Fruit fly (Drosophila melanogaster) whole organism, pupa: ENCODE results near the gene CG15201.

Experiments used
- CG10348 ChIP-seq: fragments of 200-800 bp; sonication (Bioruptor generic); IDR thresholded peaks from 2 replicates; pipeline ENCODE4 v1.3.6; 2022; ENCODE audit warnings: missing biosample characterization, missing genetic modification characterization
- CG12605 ChIP-seq: fragments of 200-800 bp; sonication (Bioruptor generic); IDR thresholded peaks from 2 replicates; pipeline ENCODE4 v1.3.6; 2022; ENCODE audit warnings: missing biosample characterization, missing genetic modification characterization
- CG13204 ChIP-seq: fragments of 200-800 bp; sonication (Bioruptor generic); optimal IDR thresholded peaks from 2 replicates; lab custom pipeline; 2018; ENCODE audit warnings: missing biosample characterization, mild to moderate bottlenecking, missing genetic modification characterization, moderate library complexity
- CG14655 ChIP-seq: fragments of 200-800 bp; sonication (Bioruptor generic); optimal IDR thresholded peaks from 3 replicates; lab custom pipeline; 2017; ENCODE audit warnings: mild to moderate bottlenecking, missing biosample characterization, missing genetic modification reagents, missing genetic modification characterization
- CG15710 ChIP-seq: fragments of 200-800 bp; sonication (Bioruptor generic); optimal IDR thresholded peaks from 2 replicates; lab custom pipeline; 2018; ENCODE audit warnings: missing biosample characterization, mild to moderate bottlenecking, missing genetic modification characterization, moderate library complexity
- CG17806 ChIP-seq: fragments of 200-800 bp; sonication (Bioruptor generic); optimal IDR thresholded peaks from 2 replicates; lab custom pipeline; 2018; ENCODE audit warnings: missing biosample characterization, mild to moderate bottlenecking, missing genetic modification characterization, moderate library complexity
- CG32121 ChIP-seq: fragments of 200-800 bp; sonication (Bioruptor generic); IDR thresholded peaks from 2 replicates; pipeline ENCODE4 v1.3.6; 2022; ENCODE audit warnings: missing biosample characterization, missing genetic modification characterization
- CG34367 ChIP-seq: fragments of 200-800 bp; sonication (Bioruptor generic); optimal IDR thresholded peaks from 2 replicates; lab custom pipeline; 2018; ENCODE audit warnings: missing biosample characterization, mild to moderate bottlenecking, missing genetic modification characterization
- CG4496 ChIP-seq: fragments of 200-800 bp; sonication (Bioruptor generic); IDR thresholded peaks from 3 replicates; pipeline ENCODE4 v1.3.6; 2022; ENCODE audit warnings: missing biosample characterization, missing genetic modification characterization
- CG8159 ChIP-seq: fragments of 200-800 bp; sonication (Bioruptor generic); optimal IDR thresholded peaks from 3 replicates; lab custom pipeline; 2018; ENCODE audit warnings: missing biosample characterization, mild to moderate bottlenecking, missing genetic modification characterization, moderate library complexity
- CG8301 ChIP-seq: fragments of 200-800 bp; sonication (Bioruptor generic); optimal IDR thresholded peaks from 2 replicates; lab custom pipeline; 2018; ENCODE audit warnings: missing biosample characterization, mild to moderate bottlenecking, missing genetic modification characterization
- CG9948 ChIP-seq: fragments of 200-800 bp; sonication (Bioruptor generic); optimal IDR thresholded peaks from 2 replicates; lab custom pipeline; 2018; ENCODE audit warnings: missing biosample characterization, mild to moderate bottlenecking, missing genetic modification characterization, moderate library complexity
- D1 ChIP-seq: fragments of 200-800 bp; sonication (Bioruptor generic); optimal IDR thresholded peaks from 2 replicates; lab custom pipeline; 2018; ENCODE audit warnings: missing biosample characterization, mild to moderate bottlenecking, missing genetic modification characterization, moderate library complexity
- EcR ChIP-seq: fragments of 200-800 bp; sonication (Bioruptor generic); optimal IDR thresholded peaks from 3 replicates; lab custom pipeline; 2019; ENCODE audit warnings: missing biosample characterization, missing genetic modification characterization, mild to moderate bottlenecking, moderate library complexity, missing genetic modification reagents
- Ets98B ChIP-seq: fragments of 200-800 bp; sonication (Bioruptor generic); IDR thresholded peaks from 2 replicates; pipeline ENCODE4 v1.3.6; 2022; ENCODE audit warnings: missing biosample characterization, missing genetic modification characterization
- Pif1A ChIP-seq: fragments of 200-800 bp; sonication (Bioruptor generic); optimal IDR thresholded peaks from 3 replicates; lab custom pipeline; 2016; ENCODE audit warnings: missing biosample characterization, missing genetic modification characterization
- Pif1B ChIP-seq: fragments of 200-800 bp; sonication (Bioruptor generic); optimal IDR thresholded peaks from 3 replicates; lab custom pipeline; 2016; ENCODE audit warnings: missing biosample characterization, missing genetic modification characterization
- Snoo ChIP-seq: fragments of 200-800 bp; sonication (Bioruptor generic); optimal IDR thresholded peaks from 3 replicates; lab custom pipeline; 2017; ENCODE audit warnings: missing biosample characterization, mild to moderate bottlenecking, missing genetic modification characterization, inconsistent platforms
- fd96Ca ChIP-seq: fragments of 200-800 bp; sonication (Bioruptor generic); IDR thresholded peaks from 3 replicates; pipeline ENCODE4 v1.3.6; 2022; ENCODE audit warnings: missing biosample characterization, missing genetic modification characterization
- gl ChIP-seq: fragments of 200-800 bp; sonication (Bioruptor generic); optimal IDR thresholded peaks from 2 replicates; lab custom pipeline; 2018; ENCODE audit warnings: missing biosample characterization, mild to moderate bottlenecking, missing genetic modification characterization
- rn ChIP-seq: fragments of 200-800 bp; sonication (Bioruptor generic); IDR thresholded peaks from 2 replicates; pipeline ENCODE4 v1.3.6; 2022; ENCODE audit warnings: missing biosample characterization, missing genetic modification characterization

The CG15201 gene

DNA sequence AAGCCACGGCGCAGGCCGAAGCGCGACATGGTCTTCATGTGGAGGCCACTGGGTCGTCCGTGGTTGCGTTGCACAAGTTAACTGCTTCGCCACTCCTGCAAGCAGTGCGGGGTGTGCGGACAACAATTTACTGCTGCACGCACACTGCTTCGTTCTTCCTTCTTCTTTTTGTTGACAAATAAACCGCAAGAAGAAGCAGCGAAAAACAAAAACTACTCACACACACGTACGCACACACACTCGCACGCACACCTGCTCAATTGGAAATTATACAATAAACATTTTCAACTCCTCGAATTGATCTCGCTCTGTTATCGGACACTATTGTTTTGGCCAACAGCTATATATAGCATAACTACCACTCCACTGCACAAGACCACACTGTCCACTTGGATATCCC, 20.4 kb upstream of the CG15201 start:
- peak; percentile 50 for TF ChIP-seq CG15710 (tag; lab: Kevin White, UChicago)
- TF ChIP-seq CG13204 (GFP tag; lab: Kevin White, UChicago): no peak
- peak; percentile 66 for TF ChIP-seq CG34367 (tag; lab: Kevin White, UChicago)
- TF ChIP-seq gl (tag; lab: Kevin White, UChicago): peak; percentile 72
- no peak for TF ChIP-seq Ets98B
- peak; percentile 8 for TF ChIP-seq CG9948 (tag; lab: Kevin White, UChicago)
- no peak for TF ChIP-seq Pif1B (GFP tag; lab: Kevin White, UChicago)
- 0 out of 3 replicates have a peak, but pooled peaks have one; percentile 20 for TF ChIP-seq CG4496 (GFP tag; lab: Robert Waterston, UW)

DNA sequence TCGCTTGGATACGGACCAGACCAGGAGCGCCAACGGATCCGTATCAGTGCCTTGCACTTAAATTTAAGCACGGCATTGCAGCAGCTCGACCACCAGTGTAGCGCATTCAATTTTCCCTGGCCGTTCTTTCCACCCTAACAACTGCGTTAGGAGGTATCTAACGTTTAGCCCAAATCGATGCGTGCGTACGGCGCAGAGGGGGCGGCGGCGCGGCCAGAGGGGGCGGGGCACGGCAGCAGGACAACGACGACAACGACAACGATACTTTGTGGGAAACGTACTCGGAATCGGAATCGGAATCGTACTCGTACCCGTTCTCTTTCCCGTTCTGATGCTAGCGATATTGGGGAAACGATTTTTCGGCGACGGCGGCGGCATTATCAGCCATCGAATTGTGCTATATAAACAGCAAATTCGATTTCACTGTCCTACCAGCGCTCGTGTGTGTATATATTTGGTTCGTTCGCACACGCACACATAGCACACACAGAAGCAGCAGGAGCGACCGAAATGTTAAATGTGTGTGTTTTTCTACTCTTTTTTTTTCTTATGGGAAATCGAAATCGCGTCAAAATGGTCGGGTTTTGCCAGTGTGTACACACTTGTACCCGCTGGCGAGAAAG, 19.7 kb upstream of the CG15201 start, which contains the start of gene CG11122:
Gene CG11122, minus strand, starts transcription at position 601 of the 623 bp plus-strand sequence.
- TF ChIP-seq CG4496 (GFP tag; lab: Robert Waterston, UW): peak; percentile 36; the same call in 1 of the 3 replicates
- TF ChIP-seq CG17806 (tag; lab: Kevin White, UChicago): no peak

DNA sequence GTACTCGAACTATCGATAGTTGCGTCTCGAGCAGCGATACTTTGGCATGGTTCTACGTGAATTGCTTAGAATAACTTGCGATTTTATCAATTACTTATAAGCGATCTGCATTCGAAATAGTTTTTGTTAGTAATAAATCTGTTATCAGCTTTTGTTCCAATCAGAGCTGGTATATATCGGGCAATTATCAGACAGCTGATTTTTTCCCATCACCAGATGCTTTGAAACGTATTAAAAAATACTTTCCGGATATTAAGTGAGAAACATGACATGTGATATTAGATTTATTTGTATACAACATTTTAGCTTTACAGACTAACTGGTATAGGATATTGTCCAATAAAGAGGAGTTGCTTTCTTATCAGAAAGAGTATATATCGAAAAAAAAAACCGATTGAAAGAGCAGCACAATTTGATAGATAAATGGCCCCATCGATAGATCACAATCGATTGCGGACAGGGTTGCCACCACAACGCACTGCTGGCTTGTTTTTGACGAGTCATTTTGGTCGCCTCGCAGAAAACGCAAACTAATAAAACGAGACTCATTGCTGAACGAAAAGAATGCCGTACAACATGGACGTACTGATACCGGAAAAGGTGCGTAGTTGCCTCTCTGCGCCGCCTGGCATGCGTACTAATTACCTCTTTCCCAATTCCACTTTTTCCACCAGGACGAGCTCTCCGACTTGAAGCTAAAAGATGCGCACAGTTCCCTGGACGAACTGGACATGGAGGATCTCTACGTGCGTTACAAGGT, 19.0 kb upstream of the CG15201 start, which contains the start of gene Rpt3:
Gene Rpt3, plus strand, starts transcription at position 353 of the 760 bp plus-strand sequence.
- TF ChIP-seq gl (tag; lab: Kevin White, UChicago) (no peak), CG8159 (no peak), CG13204 (GFP tag; lab: Kevin White, UChicago) (no peak), CG8301 (tag; lab: Kevin White, UChicago) (no peak), CG15710 (tag; lab: Kevin White, UChicago) (no peak), rn (GFP tag; lab: Robert Waterston, UW) (no peak), CG34367 (tag; lab: Kevin White, UChicago) (no peak), CG14655 (GFP tag; lab: Kevin White, UChicago) (no peak), CG12605 (GFP tag; lab: Robert Waterston, UW) (no peak), fd96Ca (GFP tag; lab: Robert Waterston, UW) (no peak), Ets98B (no peak), Snoo (tag; lab: Kevin White, UChicago) (no peak), Pif1A (GFP tag; lab: Kevin White, UChicago) (no peak), D1 (no peak), EcR (GFP tag; lab: Kevin White, UChicago) (no peak), CG32121 (no peak), Pif1B (GFP tag; lab: Kevin White, UChicago) (no peak), CG10348 (GFP tag; lab: Robert Waterston, UW) (no peak)

DNA sequence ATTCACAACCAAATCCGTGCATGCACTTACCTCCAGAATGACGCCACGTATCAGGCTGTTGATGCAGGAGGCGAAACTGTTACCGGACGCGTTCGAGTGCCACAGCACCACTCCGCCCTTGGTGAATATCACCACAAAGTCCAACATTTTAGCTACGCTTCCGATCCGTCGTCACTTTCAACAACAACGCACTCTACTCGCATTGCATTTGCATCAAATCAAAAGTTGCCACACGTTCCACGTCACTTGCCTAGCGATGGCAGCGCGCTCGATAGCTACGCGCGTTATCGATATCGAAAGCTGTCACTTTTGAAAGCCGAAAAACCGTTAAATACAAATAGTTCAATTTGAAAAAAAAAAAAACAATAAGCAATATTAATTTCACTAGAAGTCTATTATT, 15.1 kb upstream of the CG15201 start, which contains the start of gene SrpRalpha:
Gene SrpRalpha, minus strand, starts transcription at position 260 of the 400 bp plus-strand sequence.
- no peak for TF ChIP-seq Ets98B
- 0 out of 2 replicates have a peak, but pooled peaks have one; percentile 13 for TF ChIP-seq CG12605 (GFP tag; lab: Robert Waterston, UW)

DNA sequence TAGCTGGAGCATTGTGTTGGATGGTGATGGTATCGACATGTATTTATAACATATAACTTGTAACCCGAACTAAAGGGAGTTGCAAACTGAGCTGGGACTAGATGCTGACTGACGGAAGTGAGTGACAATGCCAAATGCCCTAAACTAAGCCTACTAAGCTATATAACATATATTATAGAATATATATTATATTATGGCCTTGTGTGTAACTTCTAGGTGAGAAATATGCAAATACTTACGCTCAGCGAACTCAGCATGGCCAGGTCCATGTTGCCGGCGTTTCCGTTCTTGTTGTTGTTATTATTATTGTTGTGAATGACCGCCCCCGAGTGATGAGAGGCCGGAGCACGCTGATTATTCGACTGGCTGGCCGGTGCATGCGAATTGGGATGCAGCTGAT, 11.6 kb upstream of the CG15201 start, which contains the start of gene CG44385:
Gene CG44385, minus strand, starts transcription at position 101 of the 400 bp plus-strand sequence.
- TF ChIP-seq CG10348 (GFP tag; lab: Robert Waterston, UW): no peak

DNA sequence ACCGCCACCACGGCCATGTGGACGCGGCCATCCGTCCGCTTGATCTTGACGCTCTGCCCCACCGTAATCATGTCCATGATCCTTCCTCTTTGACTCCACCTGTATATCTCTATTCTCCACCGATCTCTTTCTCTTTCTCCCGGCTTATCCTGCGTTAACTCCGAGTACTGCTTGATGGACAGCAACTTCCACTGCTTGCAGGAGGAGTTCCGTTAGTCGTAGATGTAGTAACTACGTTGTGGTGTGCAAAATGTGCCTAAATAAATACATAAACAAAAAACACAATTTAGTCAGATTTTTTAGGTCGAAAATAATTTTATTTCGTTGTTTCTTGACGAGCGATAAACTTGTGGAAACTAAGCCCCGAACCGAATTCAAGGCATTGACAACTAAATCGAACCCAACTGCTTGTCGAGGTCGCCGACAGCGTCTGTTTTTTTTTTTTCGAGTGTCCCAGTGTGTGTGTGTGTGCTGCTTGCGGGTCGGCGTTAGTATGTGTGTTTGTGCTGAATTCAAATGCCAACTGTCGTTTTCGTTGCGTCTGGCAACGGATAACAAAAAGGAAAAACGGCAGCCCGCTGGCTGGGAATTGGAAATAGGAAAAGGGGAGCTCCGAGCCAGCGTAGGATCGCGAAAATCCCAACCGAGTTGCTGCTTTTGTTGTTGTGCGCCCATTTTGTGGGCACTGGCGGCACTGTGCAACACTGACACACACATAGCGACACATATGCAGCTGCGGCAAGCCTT, 7.9 kb upstream of the CG15201 start:
- no peak for TF ChIP-seq CG15710 (tag; lab: Kevin White, UChicago)
- TF ChIP-seq CG32121: no peak
- no peak for TF ChIP-seq fd96Ca (GFP tag; lab: Robert Waterston, UW)
- peak; percentile 15 for TF ChIP-seq EcR (GFP tag; lab: Kevin White, UChicago)
